Fruit fly (Drosophila melanogaster) whole organism, embryonic: ENCODE measurements around the gene Polr1C.

Experiments used
- Adf1 ChIP-seq: fragments of 200-800 bp; sonication (Bioruptor generic); IDR thresholded peaks from 2 replicates; pipeline ENCODE4 v1.3.6; 2022; ENCODE audit warnings: missing biosample characterization, missing genetic modification characterization
- Bgb ChIP-seq: fragments of 200-800 bp; sonication (Bioruptor generic); IDR thresholded peaks from 2 replicates; pipeline ENCODE4 v1.3.6; 2022; ENCODE audit warnings: missing biosample characterization, missing genetic modification characterization; ENCODE audit not compliant: partially characterized antibody
- Blimp-1 ChIP-seq: fragments of 200-800 bp; sonication (Bioruptor generic); optimal IDR thresholded peaks from 3 replicates; lab custom pipeline; 2018; ENCODE audit warnings: missing biosample characterization, missing genetic modification characterization, mild to moderate bottlenecking, moderate library complexity, missing genetic modification reagents
- CG10543 ChIP-seq: fragments of 200-800 bp; sonication (Bioruptor generic); optimal IDR thresholded peaks from 3 replicates; lab custom pipeline; 2017; ENCODE audit warnings: missing biosample characterization, mild to moderate bottlenecking, missing genetic modification characterization, moderate library complexity
- CG11456 ChIP-seq: fragments of 200-800 bp; sonication (Bioruptor generic); IDR thresholded peaks from 3 replicates; pipeline ENCODE4 v1.3.6; 2022; ENCODE audit warnings: missing biosample characterization, missing genetic modification characterization
- CG11695 ChIP-seq: fragments of 200-800 bp; sonication (Bioruptor generic); IDR thresholded peaks from 3 replicates; pipeline ENCODE4 v1.3.6; 2022; ENCODE audit warnings: missing biosample characterization, missing genetic modification characterization
- CG11723 ChIP-seq: fragments of 200-800 bp; sonication (Bioruptor generic); optimal IDR thresholded peaks from 2 replicates; lab custom pipeline; 2017; ENCODE audit warnings: missing biosample characterization, mild to moderate bottlenecking, missing genetic modification characterization
- CG12219 ChIP-seq: fragments of 200-800 bp; sonication (Bioruptor generic); optimal IDR thresholded peaks from 3 replicates; lab custom pipeline; 2018; ENCODE audit warnings: missing biosample characterization, mild to moderate bottlenecking, missing genetic modification characterization
- CG14014 ChIP-seq: fragments of 200-800 bp; sonication (Bioruptor generic); IDR thresholded peaks from 2 replicates; pipeline ENCODE4 v1.3.6; 2022; ENCODE audit warnings: missing biosample characterization, missing genetic modification characterization
- CG14860 ChIP-seq: fragments of 200-800 bp; sonication (Bioruptor generic); IDR thresholded peaks from 3 replicates; pipeline ENCODE4 v1.3.6; 2022; ENCODE audit warnings: missing biosample characterization, missing genetic modification characterization; ENCODE audit not compliant: partially characterized antibody
- CG1529 ChIP-seq: fragments of 200-800 bp; sonication (Bioruptor generic); optimal IDR thresholded peaks from 3 replicates; lab custom pipeline; 2018; ENCODE audit warnings: missing biosample characterization, missing genetic modification characterization
- CG16813 ChIP-seq: fragments of 200-800 bp; sonication (Bioruptor generic); IDR thresholded peaks from 3 replicates; pipeline ENCODE4 v1.3.6; 2022; ENCODE audit warnings: missing biosample characterization, missing genetic modification characterization; ENCODE audit not compliant: partially characterized antibody
- CG1832 ChIP-seq: fragments of 200-800 bp; sonication (Bioruptor generic); optimal IDR thresholded peaks from 2 replicates; lab custom pipeline; 2017; ENCODE audit warnings: missing biosample characterization, mild to moderate bottlenecking, missing genetic modification characterization, inconsistent platforms
- CG2120 ChIP-seq: fragments of 200-800 bp; sonication (Bioruptor generic); optimal IDR thresholded peaks from 3 replicates; lab custom pipeline; 2016; ENCODE audit warnings: missing biosample characterization, missing genetic modification characterization
- CG2129 ChIP-seq: fragments of 200-800 bp; sonication (Bioruptor generic); IDR thresholded peaks from 2 replicates; pipeline ENCODE4 v1.3.6; 2022; ENCODE audit warnings: missing biosample characterization, missing genetic modification characterization; ENCODE audit not compliant: partially characterized antibody
- CG3281 ChIP-seq: fragments of 200-800 bp; sonication (Bioruptor generic); optimal IDR thresholded peaks from 3 replicates; lab custom pipeline; 2017; ENCODE audit warnings: missing biosample characterization, mild to moderate bottlenecking, missing genetic modification characterization
- CG3995 ChIP-seq: fragments of 200-800 bp; sonication (Bioruptor generic); optimal IDR thresholded peaks from 3 replicates; lab custom pipeline; 2016; ENCODE audit warnings: missing biosample characterization, missing genetic modification characterization
- CG4282 ChIP-seq: fragments of 200-800 bp; sonication (Bioruptor generic); optimal IDR thresholded peaks from 2 replicates; lab custom pipeline; 2016; ENCODE audit warnings: missing biosample characterization, missing genetic modification characterization
- CG4360 ChIP-seq: fragments of 200-800 bp; sonication (Bioruptor generic); IDR thresholded peaks from 2 replicates; pipeline ENCODE4 v1.3.6; 2022; ENCODE audit warnings: missing biosample characterization, missing genetic modification characterization
- CG4404 ChIP-seq: fragments of 200-800 bp; sonication (Bioruptor generic); IDR thresholded peaks from 2 replicates; pipeline ENCODE4 v1.3.6; 2022; ENCODE audit warnings: missing biosample characterization, missing genetic modification characterization
- CG6854 ChIP-seq: fragments of 200-800 bp; sonication (Bioruptor generic); optimal IDR thresholded peaks from 3 replicates; lab custom pipeline; 2017; ENCODE audit warnings: missing biosample characterization, mild to moderate bottlenecking, missing genetic modification characterization
- CG8944 ChIP-seq: fragments of 200-800 bp; sonication (Bioruptor generic); optimal IDR thresholded peaks from 3 replicates; lab custom pipeline; 2016; ENCODE audit warnings: missing biosample characterization, missing genetic modification characterization
- CG9609 ChIP-seq: fragments of 200-800 bp; sonication (Bioruptor generic); optimal IDR thresholded peaks from 3 replicates; lab custom pipeline; 2016; ENCODE audit warnings: missing biosample characterization, missing genetic modification characterization
- Ets65A ChIP-seq: fragments of 200-800 bp; sonication (Bioruptor generic); peaks from one replicate; lab custom pipeline; 2016; ENCODE audit warnings: missing biosample characterization, missing genetic modification characterization
- Ets97D ChIP-seq: fragments of 200-800 bp; sonication (Bioruptor generic); optimal IDR thresholded peaks from 3 replicates; lab custom pipeline; 2016; ENCODE audit warnings: missing biosample characterization, missing genetic modification characterization
- Mad ChIP-seq: fragments of 200-800 bp; sonication (Bioruptor generic); optimal IDR thresholded peaks from 2 replicates; lab custom pipeline; 2016; ENCODE audit warnings: missing biosample characterization, missing genetic modification characterization
- Rx ChIP-seq: fragments of 200-800 bp; sonication (Bioruptor generic); IDR thresholded peaks from 2 replicates; pipeline ENCODE4 v1.3.6; 2022; ENCODE audit warnings: missing biosample characterization, missing genetic modification characterization
- Sin3A ChIP-seq: fragments of >200 bp; optimal IDR thresholded peaks from 2 replicates; lab custom pipeline; 2018
- br ChIP-seq: fragments of >200 bp; optimal IDR thresholded peaks from 2 replicates; lab custom pipeline; 2017
- cato ChIP-seq: fragments of 200-800 bp; sonication (Bioruptor generic); optimal IDR thresholded peaks from 2 replicates; lab custom pipeline; 2016; ENCODE audit warnings: missing biosample characterization, missing genetic modification characterization, borderline replicate concordance
- fd102C ChIP-seq: fragments of 200-800 bp; sonication (Bioruptor generic); optimal IDR thresholded peaks from 2 replicates; lab custom pipeline; 2018; ENCODE audit warnings: missing biosample characterization, mild to moderate bottlenecking, missing genetic modification characterization, moderate library complexity
- ftz-f1 ChIP-seq: fragments of 200-800 bp; sonication (Bioruptor generic); optimal IDR thresholded peaks from 2 replicates; lab custom pipeline; 2016; ENCODE audit warnings: missing biosample characterization, missing genetic modification characterization
- gem ChIP-seq: fragments of 200-800 bp; sonication (Bioruptor generic); optimal IDR thresholded peaks from 2 replicates; lab custom pipeline; 2019; ENCODE audit warnings: missing biosample characterization, mild to moderate bottlenecking, missing genetic modification characterization, moderate library complexity
- gsb-n ChIP-seq: fragments of 200-800 bp; sonication (Bioruptor generic); optimal IDR thresholded peaks from 3 replicates; lab custom pipeline; 2018; ENCODE audit warnings: missing biosample characterization, mild to moderate bottlenecking, missing genetic modification characterization
- ind ChIP-seq: fragments of 200-800 bp; sonication (Bioruptor generic); optimal IDR thresholded peaks from 3 replicates; lab custom pipeline; 2016; ENCODE audit warnings: missing biosample characterization, missing genetic modification characterization
- klu ChIP-seq: fragments of 200-800 bp; sonication (Bioruptor generic); IDR thresholded peaks from 2 replicates; pipeline ENCODE4 v1.3.6; 2022; ENCODE audit warnings: missing biosample characterization, missing genetic modification characterization
- mld ChIP-seq: fragments of 200-800 bp; sonication (Bioruptor generic); IDR thresholded peaks from 3 replicates; pipeline ENCODE4 v1.3.6; 2022; ENCODE audit warnings: missing biosample characterization, missing genetic modification characterization; ENCODE audit not compliant: partially characterized antibody
- nerfin-1 ChIP-seq: fragments of 200-800 bp; sonication (Bioruptor generic); optimal IDR thresholded peaks from 3 replicates; lab custom pipeline; 2019; ENCODE audit warnings: missing biosample characterization, mild to moderate bottlenecking, missing genetic modification characterization, moderate library complexity
- pfk ChIP-seq: fragments of 200-800 bp; sonication (Bioruptor generic); optimal IDR thresholded peaks from 2 replicates; lab custom pipeline; 2018; ENCODE audit warnings: missing biosample characterization, mild to moderate bottlenecking, missing genetic modification characterization, moderate library complexity
- salm ChIP-seq: fragments of 200-800 bp; sonication (Bioruptor generic); optimal IDR thresholded peaks from 2 replicates; lab custom pipeline; 2018; ENCODE audit warnings: missing biosample characterization, mild to moderate bottlenecking, missing genetic modification characterization
- slp2 ChIP-seq: fragments of 200-800 bp; sonication (Bioruptor generic); optimal IDR thresholded peaks from 2 replicates; lab custom pipeline; 2016; ENCODE audit warnings: missing biosample characterization, missing genetic modification characterization
- sna ChIP-seq: fragments of 200-800 bp; sonication (Bioruptor generic); IDR thresholded peaks from 2 replicates; pipeline ENCODE4 v1.3.6; 2022; ENCODE audit warnings: missing biosample characterization, missing genetic modification characterization; ENCODE audit not compliant: partially characterized antibody
- sqz ChIP-seq: fragments of 200-800 bp; sonication (Bioruptor generic); optimal IDR thresholded peaks from 3 replicates; lab custom pipeline; 2018; ENCODE audit warnings: missing biosample characterization, mild to moderate bottlenecking, missing genetic modification characterization
- stwl ChIP-seq: fragments of 200-800 bp; sonication (Bioruptor generic); optimal IDR thresholded peaks from 3 replicates; lab custom pipeline; 2018; ENCODE audit warnings: missing biosample characterization, mild to moderate bottlenecking, missing genetic modification characterization, moderate library complexity
- tio ChIP-seq: fragments of 200-800 bp; sonication (Bioruptor generic); optimal IDR thresholded peaks from 2 replicates; lab custom pipeline; 2017; ENCODE audit warnings: missing biosample characterization, missing genetic modification characterization, inconsistent platforms
- tll ChIP-seq, 2 experiments: fragments of 200-800 bp in 1 of 2; fragments of >200 bp in 1 of 2; sonication (Bioruptor generic) in 1 of 2; optimal IDR thresholded peaks; 2 replicates each; lab custom pipeline; 2017 to 2019; ENCODE audit warnings: missing biosample characterization in 2 of 2, missing genetic modification characterization in 2 of 2, mild to moderate bottlenecking in 1 of 2, moderate library complexity in 1 of 2
- trem ChIP-seq: fragments of 200-800 bp; optimal IDR thresholded peaks from 3 replicates; lab custom pipeline; 2019; ENCODE audit warnings: missing biosample characterization, mild to moderate bottlenecking, missing genetic modification characterization, moderate library complexity
- unpg ChIP-seq: fragments of 200-800 bp; sonication (Bioruptor generic); optimal IDR thresholded peaks from 3 replicates; lab custom pipeline; 2018; ENCODE audit warnings: missing biosample characterization, mild to moderate bottlenecking, missing genetic modification characterization, moderate library complexity
- vfl ChIP-seq: fragments of 200-800 bp; sonication (Bioruptor generic); optimal IDR thresholded peaks from 2 replicates; lab custom pipeline; 2016; ENCODE audit warnings: missing biosample characterization, missing genetic modification characterization
- wek ChIP-seq: fragments of 200-800 bp; sonication (Bioruptor generic); optimal IDR thresholded peaks from 3 replicates; lab custom pipeline; 2018; ENCODE audit warnings: missing biosample characterization, mild to moderate bottlenecking, missing genetic modification characterization, moderate library complexity

The Polr1C gene

dm6 chr2L:4945300-4945699, 23.5 kb upstream of the Polr1C start, which contains the start of the genes mRpL24 and betaggt-I (continued):
- TF ChIP-seq CG14014 (peak; percentile 96), mld (no peak), gsb-n (peak; percentile 96), CG14860 (0 out of 3 replicates have a peak, but pooled peaks have one; percentile 7), sna (GFP tag; lab: Robert Waterston, UW) (0 out of 2 replicates have a peak, but pooled peaks have one; percentile 19), CG6854 (peak; percentile 81), CG3281 (GFP tag; lab: Kevin White, UChicago) (peak; percentile 95), stwl (tag; lab: Kevin White, UChicago) (peak; percentile 69), salm (tag; lab: Kevin White, UChicago) (peak; percentile 93), CG8944 (peak; percentile 75), CG4404 (GFP tag; lab: Robert Waterston, UW) (peak; percentile 85), pfk (GFP tag; lab: Kevin White, UChicago) (peak; percentile 44), Blimp-1 (peak; percentile 94), Rx (peak; percentile 97), unpg (peak; percentile 98), nerfin-1 (peak; percentile 95), ind (GFP tag; lab: Kevin White, UChicago) (peak; percentile 94), Bgb (GFP tag; lab: Robert Waterston, UW) (no peak), CG3995 (GFP tag; lab: Kevin White, UChicago) (peak; percentile 70), CG4282 (no peak), br (lab: Kevin White, UChicago) (no peak), Sin3A (lab: Kevin White, UChicago) (peak; percentile 1), CG1529 (GFP tag; lab: Kevin White, UChicago) (peak; percentile 89), CG9609 (GFP tag; lab: Kevin White, UChicago) (peak; percentile 62), cato (GFP tag; lab: Kevin White, UChicago) (peak; percentile 89), klu (GFP tag; lab: Robert Waterston, UW) (peak; percentile 90), tio (peak; percentile 91), sqz (GFP tag; lab: Kevin White, UChicago) (no peak), Ets97D (GFP tag; lab: Kevin White, UChicago) (peak; percentile 61), CG11695 (GFP tag; lab: Robert Waterston, UW) (peak; percentile 96), Ets65A (GFP tag; lab: Kevin White, UChicago) (peak; percentile 94), CG11456 (GFP tag; lab: Robert Waterston, UW) (peak; percentile 94), CG11723 (no peak), vfl (GFP tag; lab: Kevin White, UChicago) (peak; percentile 94), tll (GFP tag; optimal IDR thresholded peaks at IDR 0.05; lab: Kevin White, UChicago) (peak in 1 of 2 experiments; percentile 27), CG16813 (GFP tag; lab: Robert Waterston, UW) (no peak), CG2120 (peak; percentile 96), ftz-f1 (GFP tag; lab: Kevin White, UChicago) (peak; percentile 49), CG12219 (GFP tag; lab: Kevin White, UChicago) (peak; percentile 88), wek (GFP tag; lab: Kevin White, UChicago) (peak; percentile 74), gem (tag; lab: Kevin White, UChicago) (peak; percentile 99), CG1832 (GFP tag; lab: Kevin White, UChicago) (no peak), CG4360 (GFP tag; lab: Robert Waterston, UW) (peak; percentile 76), CG10543 (peak; percentile 94), Adf1 (peak; percentile 84), slp2 (GFP tag; lab: Kevin White, UChicago) (peak; percentile 68), Mad (GFP tag; lab: Kevin White, UChicago) (peak; percentile 90), fd102C (GFP tag; lab: Kevin White, UChicago) (peak; percentile 72), CG2129 (no peak), trem (tag; lab: Kevin White, UChicago) (peak; percentile 95)
